Fruit fly (Drosophila melanogaster) Kc167 (cell line): ENCODE measurements around the gene CG31886.

Source experiments
- Myc ChIP-seq: fragments of >200 bp; optimal IDR thresholded peaks from 2 replicates; lab custom pipeline; 2017; ENCODE audit warnings: missing external identifiers
- Sin3A ChIP-seq: fragments of >200 bp; optimal IDR thresholded peaks from 2 replicates; lab custom pipeline; 2018; ENCODE audit warnings: missing external identifiers
- h ChIP-seq: fragments of >200 bp; optimal IDR thresholded peaks from 3 replicates; lab custom pipeline; 2018; ENCODE audit warnings: missing external identifiers
- insv ChIP-seq: fragments of >200 bp; optimal IDR thresholded peaks from 3 replicates; lab custom pipeline; 2018; ENCODE audit warnings: missing external identifiers
- psq ChIP-seq: fragments of >200 bp; optimal IDR thresholded peaks from 2 replicates; lab custom pipeline; 2017; ENCODE audit warnings: missing external identifiers
- ttk ChIP-seq: sonication (Bioruptor generic); optimal IDR thresholded peaks from 2 replicates; lab custom pipeline; 2017; ENCODE audit warnings: missing external identifiers

DNA sequence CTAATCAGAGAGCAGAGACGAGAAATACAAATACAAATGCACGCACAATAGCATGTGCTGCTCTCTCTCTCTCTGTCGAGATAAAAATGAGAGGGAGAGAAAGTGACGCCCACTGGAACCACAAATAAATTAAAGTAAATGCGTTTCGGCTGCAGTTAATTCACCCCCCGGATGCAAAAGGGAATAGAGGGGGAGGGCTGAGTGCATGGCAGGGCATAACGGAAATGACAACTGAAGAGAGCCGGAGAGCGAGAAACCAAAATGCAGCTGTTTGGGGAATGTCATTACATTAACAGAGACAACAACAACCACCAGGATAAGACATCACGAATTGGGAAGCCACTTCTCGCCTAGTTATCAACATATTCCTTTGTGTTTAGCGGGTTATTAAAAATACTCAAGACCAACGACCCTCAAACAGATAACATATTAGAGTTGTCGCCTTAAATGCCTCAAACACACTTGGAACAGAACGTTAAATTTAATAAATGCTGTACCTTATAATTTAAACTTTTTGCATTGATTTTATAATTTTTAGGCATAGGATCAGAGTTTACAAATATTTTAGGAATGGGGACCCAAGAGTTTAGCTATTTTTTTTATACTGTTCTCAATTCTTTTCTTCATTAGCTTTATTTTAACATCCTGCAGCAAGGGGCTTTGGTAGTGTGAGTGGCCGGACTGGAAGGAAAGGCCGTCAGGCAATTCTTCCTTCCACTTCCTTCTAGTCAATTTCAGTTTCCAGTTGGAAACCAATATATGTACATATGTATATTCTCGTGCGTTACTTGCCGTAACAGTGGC lies 8.7 kb downstream of the CG31886 start:
- TF ChIP-seq ttk: no peak
- no peak for TF ChIP-seq psq (lab: Kevin White, UChicago)
- no peak for TF ChIP-seq h (lab: Kevin White, UChicago)
- TF ChIP-seq Myc (lab: Kevin White, UChicago): no peak
- TF ChIP-seq insv (lab: Kevin White, UChicago): no peak
- TF ChIP-seq Sin3A (lab: Kevin White, UChicago): no peak
